Fruit fly (Drosophila melanogaster) whole organism, wandering third instar larva: ENCODE data around the gene CG46318.
A peak's percentile ranks its signal among the peaks of the same experiment; 100 is the strongest.

ENCODE experiments used
- Abd-B ChIP-seq: fragments of >200 bp; optimal IDR thresholded peaks from 2 replicates; lab custom pipeline; 2017; ENCODE audit warnings: missing biosample characterization, missing genetic modification characterization
- CG32264 ChIP-seq: fragments of 200-800 bp; sonication (Bioruptor generic); optimal IDR thresholded peaks from 2 replicates; lab custom pipeline; 2016; ENCODE audit warnings: missing biosample characterization, missing genetic modification characterization
- CrebA ChIP-seq: fragments of 200-800 bp; sonication (Bioruptor generic); optimal IDR thresholded peaks from 2 replicates; lab custom pipeline; 2016; ENCODE audit warnings: missing biosample characterization, mild to moderate bottlenecking, missing genetic modification characterization, borderline replicate concordance
- Dfd ChIP-seq: fragments of >200 bp; optimal IDR thresholded peaks from 2 replicates; lab custom pipeline; 2017; ENCODE audit warnings: missing biosample characterization, missing genetic modification characterization
- Dif ChIP-seq: fragments of 200-275, 200-300 bp; sonication (Bioruptor generic); optimal IDR thresholded peaks from 2 replicates; lab custom pipeline; 2018; ENCODE audit warnings: missing biosample characterization, missing genetic modification characterization; ENCODE audit not compliant: partially characterized antibody
- GATAd ChIP-seq: sonication (Bioruptor generic); optimal IDR thresholded peaks from 2 replicates; lab custom pipeline; 2016; ENCODE audit warnings: missing biosample characterization, missing genetic modification characterization
- HLH106 ChIP-seq: fragments of 200-800 bp; optimal IDR thresholded peaks from 3 replicates; lab custom pipeline; 2019; ENCODE audit warnings: missing biosample characterization, mild to moderate bottlenecking, missing genetic modification characterization, moderate library complexity
- Hnf4 ChIP-seq: fragments of 200-800 bp; sonication (Bioruptor generic); optimal IDR thresholded peaks from 2 replicates; lab custom pipeline; 2016; ENCODE audit warnings: missing biosample characterization, mild to moderate bottlenecking, missing genetic modification characterization
- Hr78 ChIP-seq: fragments of >200 bp; optimal IDR thresholded peaks from 2 replicates; lab custom pipeline; 2017; ENCODE audit warnings: missing biosample characterization, missing genetic modification characterization
- Jra ChIP-seq: sonication (Bioruptor generic); optimal IDR thresholded peaks from 2 replicates; lab custom pipeline; 2016; ENCODE audit warnings: missing biosample characterization, missing genetic modification characterization
- Mio ChIP-seq: sonication (Bioruptor generic); optimal IDR thresholded peaks from 2 replicates; lab custom pipeline; 2016; ENCODE audit warnings: missing biosample characterization, missing genetic modification characterization
- Myc ChIP-seq: fragments of >200 bp; optimal IDR thresholded peaks from 2 replicates; lab custom pipeline; 2017
- N ChIP-seq: fragments of >200 bp; optimal IDR thresholded peaks from 2 replicates; lab custom pipeline; 2018; ENCODE audit warnings: missing biosample characterization, missing external identifiers, missing genetic modification characterization
- Sp1 ChIP-seq: fragments of 200-800 bp; sonication (Bioruptor generic); optimal IDR thresholded peaks from 3 replicates; lab custom pipeline; 2019; ENCODE audit warnings: missing biosample characterization, mild to moderate bottlenecking, missing genetic modification characterization, moderate library complexity
- Vsx2 ChIP-seq: fragments of 200-300, 225-300 bp; sonication (Bioruptor generic); optimal IDR thresholded peaks from 2 replicates; lab custom pipeline; 2018; ENCODE audit warnings: missing biosample characterization, missing genetic modification characterization; ENCODE audit not compliant: partially characterized antibody
- br ChIP-seq: fragments of 200-800 bp; sonication (Bioruptor generic); optimal IDR thresholded peaks from 2 replicates; lab custom pipeline; 2016; ENCODE audit warnings: missing biosample characterization, missing genetic modification characterization
- dmrt93B ChIP-seq: fragments of 200-800 bp; sonication (Bioruptor generic); optimal IDR thresholded peaks from 2 replicates; lab custom pipeline; 2018; ENCODE audit warnings: missing biosample characterization, mild to moderate bottlenecking, missing genetic modification characterization
- dsf ChIP-seq: sonication (Bioruptor generic); optimal IDR thresholded peaks from 2 replicates; lab custom pipeline; 2016; ENCODE audit warnings: missing biosample characterization, missing genetic modification characterization, borderline replicate concordance
- ey ChIP-seq: fragments of 200-800 bp; sonication (Bioruptor generic); optimal IDR thresholded peaks from 2 replicates; lab custom pipeline; 2016; ENCODE audit warnings: missing biosample characterization, missing genetic modification characterization
- foxo ChIP-seq, 2 experiments: fragments of 200-800 bp; sonication (Bioruptor generic); optimal IDR thresholded peaks; 2 replicates in 1 of 2; 3 replicates in 1 of 2; lab custom pipeline; 2016 to 2017; ENCODE audit warnings: missing biosample characterization in 2 of 2, missing genetic modification characterization in 2 of 2
- fru ChIP-seq: fragments of 200-800 bp; sonication (Bioruptor generic); optimal IDR thresholded peaks from 3 replicates; lab custom pipeline; 2016; ENCODE audit warnings: missing biosample characterization, mild to moderate bottlenecking, missing genetic modification characterization
- jim ChIP-seq: fragments of 175-275, 200-325 bp; sonication (Bioruptor generic); optimal IDR thresholded peaks from 2 replicates; lab custom pipeline; 2016; ENCODE audit warnings: missing biosample characterization, mild to moderate bottlenecking, missing genetic modification characterization
- lola ChIP-seq: fragments of >200 bp; optimal IDR thresholded peaks from 2 replicates; lab custom pipeline; 2017; ENCODE audit warnings: missing biosample characterization, missing genetic modification characterization
- pan ChIP-seq: fragments of >200 bp; optimal IDR thresholded peaks from 2 replicates; lab custom pipeline; 2017
- psq ChIP-seq: fragments of 200-800 bp; sonication (Bioruptor generic); optimal IDR thresholded peaks from 3 replicates; lab custom pipeline; 2017; ENCODE audit warnings: missing biosample characterization, mild to moderate bottlenecking, missing genetic modification characterization, moderate library complexity
- rgr ChIP-seq: fragments of 200-800 bp; sonication (Bioruptor generic); optimal IDR thresholded peaks from 3 replicates; lab custom pipeline; 2016; ENCODE audit warnings: missing biosample characterization, mild to moderate bottlenecking, missing genetic modification characterization
- sage ChIP-seq: fragments of 200-800 bp; sonication (Bioruptor generic); optimal IDR thresholded peaks from 2 replicates; lab custom pipeline; 2016; ENCODE audit warnings: missing biosample characterization, mild to moderate bottlenecking, missing genetic modification characterization
- usp ChIP-seq: fragments of >200 bp; optimal IDR thresholded peaks from 2 replicates; lab custom pipeline; 2017; ENCODE audit warnings: missing biosample characterization, missing genetic modification characterization
- woc ChIP-seq: sonication (Bioruptor generic); optimal IDR thresholded peaks from 2 replicates; lab custom pipeline; 2016; ENCODE audit warnings: missing biosample characterization, mild to moderate bottlenecking, missing genetic modification characterization

CG46318 gene

dm6 chr3R:18677500-18677940 lies 2.9 kb upstream of the CG46318 start, which contains the start of the genes dind and CG7706:
TSS of gene dind (minus strand) at chr3R:18677539.
TSS of gene CG7706 (plus strand) at chr3R:18677818.
- TF ChIP-seq dmrt93B (GFP tag; lab: Kevin White, UChicago) = no peak
- peak; percentile 80 for TF ChIP-seq Myc

- no peak for TF ChIP-seq sage (GFP tag; lab: Kevin White, UChicago)
Observed at dm6 chr3R:18681054-18681453, 650 bp downstream of the CG46318 start.

dm6 chr3R:18692619-18693018 lies 12.2 kb downstream of the CG46318 start, which contains the start of gene Muc91C:
TSS of gene Muc91C (minus strand) at chr3R:18692719.
- no peak for TF ChIP-seq ey (GFP tag; lab: Kevin White, UChicago)
- no peak for TF ChIP-seq dmrt93B (GFP tag; lab: Kevin White, UChicago)
- no peak for TF ChIP-seq HLH106 (tag; lab: Kevin White, UChicago)
- TF ChIP-seq Myc = no peak
- no peak for TF ChIP-seq Mio (GFP tag; lab: Kevin White, UChicago)
- no peak for TF ChIP-seq sage (GFP tag; lab: Kevin White, UChicago)
- no peak for TF ChIP-seq woc (GFP tag; lab: Kevin White, UChicago)
- TF ChIP-seq jim (GFP tag; lab: Kevin White, UChicago) = no peak
- no peak for TF ChIP-seq fru (GFP tag; lab: Kevin White, UChicago)
- TF ChIP-seq pan (lab: Kevin White, UChicago) = no peak
- TF ChIP-seq GATAd (GFP tag; lab: Kevin White, UChicago) = no peak
- TF ChIP-seq lola = no peak
- no peak for TF ChIP-seq rgr (GFP tag; lab: Kevin White, UChicago)
- no peak for TF ChIP-seq br (GFP tag; lab: Kevin White, UChicago)
- no peak for TF ChIP-seq Abd-B
- no peak for TF ChIP-seq Jra (GFP tag; lab: Kevin White, UChicago)
- TF ChIP-seq CrebA = no peak
- no peak for TF ChIP-seq usp (GFP tag; lab: Kevin White, UChicago)
- TF ChIP-seq Hnf4 (GFP tag; lab: Kevin White, UChicago) = no peak
- TF ChIP-seq psq (GFP tag; lab: Kevin White, UChicago) = no peak
- TF ChIP-seq, all 38 proteins: peak for 0

- no peak for TF ChIP-seq sage (GFP tag; lab: Kevin White, UChicago)
- TF ChIP-seq dsf (GFP tag; lab: Kevin White, UChicago) = no peak
- TF ChIP-seq fru (GFP tag; lab: Kevin White, UChicago) = no peak
- TF ChIP-seq N = no peak
- TF ChIP-seq jim (GFP tag; lab: Kevin White, UChicago) = no peak
- no peak for TF ChIP-seq Vsx2 (GFP tag; lab: Kevin White, UChicago)
- TF ChIP-seq Hnf4 (GFP tag; lab: Kevin White, UChicago) = no peak
- TF ChIP-seq Sp1 = no peak
- TF ChIP-seq rgr (GFP tag; lab: Kevin White, UChicago) = no peak
- no peak for TF ChIP-seq Dif (GFP tag; lab: Kevin White, UChicago)
- TF ChIP-seq Dfd (GFP tag; lab: Kevin White, UChicago) = no peak
- TF ChIP-seq HLH106 (tag; lab: Kevin White, UChicago) = no peak
- no peak for TF ChIP-seq Mio (GFP tag; lab: Kevin White, UChicago)
- no peak for TF ChIP-seq CrebA
- TF ChIP-seq lola = no peak
- no peak for TF ChIP-seq foxo (GFP tag; optimal IDR thresholded peaks at IDR 0.05; lab: Kevin White, UChicago)
- TF ChIP-seq GATAd (GFP tag; lab: Kevin White, UChicago) = no peak
- TF ChIP-seq psq (GFP tag; lab: Kevin White, UChicago) = no peak
Observed at dm6 chr3R:18693611-18694010, 13.2 kb downstream of the CG46318 start, which contains the start of gene CG14300. TSS of gene CG14300 (minus strand) at chr3R:18693711.

dm6 chr3R:18694952-18695351 lies 14.5 kb downstream of the CG46318 start, which contains the start of gene CG34282:
TSS of gene CG34282 (plus strand) at chr3R:18695252.
- TF ChIP-seq Hr78 (GFP tag; lab: Kevin White, UChicago) (no peak), N (no peak), usp (GFP tag; lab: Kevin White, UChicago) (no peak), CG32264 (no peak), Abd-B (no peak)
